Worm (Caenorhabditis elegans) whole organism, young adult: Measurements from ENCODE around the gene pmp-2.

Experiments
- B0035.1 ChIP-seq: sonication (generic microtip); optimal IDR thresholded peaks from 2 replicates; lab custom pipeline; 2016; ENCODE audit warnings: missing genetic modification characterization, mild to moderate bottlenecking, missing compliant biosample characterization, missing genotype, missing genetic modification reagents
- cebp-2 ChIP-seq: fragments of 200-800 bp; sonication (Bioruptor generic); IDR thresholded peaks from 2 replicates; pipeline ENCODE4 v1.3.6; 2022; ENCODE audit warnings: missing genetic modification characterization, missing compliant biosample characterization
- let-526 ChIP-seq: fragments of 200-800 bp; sonication (Bioruptor generic); IDR thresholded peaks from 2 replicates; pipeline ENCODE4 v1.3.6; 2022; ENCODE audit warnings: missing genetic modification reagents, missing genetic modification characterization, missing compliant biosample characterization
- let-607 ChIP-seq, 2 experiments: fragments of 200-800 bp in 1 of 2; sonication (Bioruptor generic) in 1 of 2; sonication (generic microtip) in 1 of 2; optimal IDR thresholded peaks; 2 replicates each; lab custom pipeline; 2016 to 2018; ENCODE audit warnings: mild to moderate bottlenecking in 2 of 2, missing compliant biosample characterization in 2 of 2, missing genetic modification characterization in 2 of 2, moderate library complexity in 2 of 2, missing genotype in 1 of 2
- pha-4 ChIP-seq: fragments of 150-350 bp; sonication (generic microtip); optimal IDR thresholded peaks from 2 replicates; lab custom pipeline; 2014; ENCODE audit warnings: missing biosample characterization, missing genetic modification reagents, missing genetic modification characterization
- unc-130 ChIP-seq: sonication (generic microtip); optimal IDR thresholded peaks from 2 replicates; lab custom pipeline; 2016; ENCODE audit warnings: missing genetic modification reagents, missing genetic modification characterization, missing compliant biosample characterization
- unc-62 ChIP-seq: fragments of 150-350 bp; optimal IDR thresholded peaks from 2 replicates; lab custom pipeline; 2014; ENCODE audit warnings: missing biosample characterization, missing genetic modification reagents, missing genetic modification characterization

DNA sequence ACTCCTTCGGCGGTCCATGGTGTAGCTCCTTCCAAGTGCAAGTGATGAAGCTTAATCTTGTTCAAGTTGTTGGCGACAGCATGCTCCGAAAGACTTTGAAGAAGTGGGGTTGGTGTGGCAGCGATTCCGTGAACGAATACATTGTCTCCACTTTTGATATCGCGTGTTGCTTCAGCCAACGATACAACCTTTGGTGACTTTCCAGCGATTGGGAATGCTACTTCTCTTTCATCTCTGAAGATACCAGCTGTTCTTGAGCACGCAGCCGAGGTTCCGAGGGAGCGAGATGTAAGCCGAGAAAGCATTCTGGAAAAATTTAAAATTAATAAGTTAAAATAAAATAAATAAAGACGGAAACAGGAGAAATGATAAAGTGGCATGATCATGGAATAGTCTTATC lies 2.5 kb upstream of the pmp-2 start, which contains the start of gene acer-1:
- 0 out of 2 replicates have a peak, but pooled peaks have one; percentile 6 for TF ChIP-seq cebp-2 (GFP tag; lab: Robert Waterston, UW)
- no peak for TF ChIP-seq let-526
- no peak for TF ChIP-seq let-607 (tag; optimal IDR thresholded peaks at IDR 0.05; lab: Kevin White, UChicago)
- TF ChIP-seq pha-4, result no peak
- no peak for TF ChIP-seq unc-130 (GFP tag; lab: Kevin White, UChicago)
- TF ChIP-seq unc-62 (GFP tag; lab: Kevin White, UChicago), result no peak
- TF ChIP-seq B0035.1, result no peak
